Fruit fly (Drosophila melanogaster) whole organism: ENCODE measurements around the gene if.

Source experiments
- Dll ChIP-seq: fragments of >200 bp; optimal IDR thresholded peaks from 2 replicates; lab custom pipeline; 2017
- psq ChIP-seq: fragments of >200 bp; optimal IDR thresholded peaks from 2 replicates; lab custom pipeline; 2017
- usp ChIP-seq: fragments of >200 bp; optimal IDR thresholded peaks from 2 replicates; lab custom pipeline; 2017; ENCODE audit warnings: missing biosample characterization, missing genetic modification characterization, mixed read lengths

- TF ChIP-seq Dll (lab: Kevin White, UChicago) (no peak), usp (GFP tag; lab: Kevin White, UChicago) (no peak), psq (lab: Kevin White, UChicago) (no peak)
Measured at dm6 chrX:16764955-16765354, 18.3 kb downstream of the if start.
